Fruit fly (Drosophila melanogaster) whole organism, embryonic: ENCODE data around the gene Spn28Dc.

Experiments
- Abd-B ChIP-seq: fragments of 200-800 bp; sonication (Bioruptor generic); optimal IDR thresholded peaks from 2 replicates; lab custom pipeline; 2018; ENCODE audit warnings: missing biosample characterization, mild to moderate bottlenecking, missing genetic modification characterization, moderate library complexity
- Adf1 ChIP-seq: fragments of 200-800 bp; sonication (Bioruptor generic); IDR thresholded peaks from 2 replicates; pipeline ENCODE4 v1.3.6; 2022; ENCODE audit warnings: missing biosample characterization, missing genetic modification characterization
- Aef1 ChIP-seq: fragments of 200-800 bp; sonication (Bioruptor generic); IDR thresholded peaks from 3 replicates; pipeline ENCODE4 v1.3.6; 2022; ENCODE audit warnings: missing biosample characterization, missing genetic modification characterization
- Bdp1 ChIP-seq: fragments of 200-800 bp; sonication (Bioruptor generic); optimal IDR thresholded peaks from 3 replicates; lab custom pipeline; 2016; ENCODE audit warnings: missing biosample characterization, missing genetic modification characterization
- CG10321 ChIP-seq: fragments of 200-800 bp; sonication (Bioruptor generic); IDR thresholded peaks from 2 replicates; pipeline ENCODE4 v1.3.6; 2022; ENCODE audit warnings: missing biosample characterization, missing genetic modification characterization
- CG10462 ChIP-seq: fragments of 200-800 bp; sonication (Bioruptor generic); optimal IDR thresholded peaks from 2 replicates; lab custom pipeline; 2016; ENCODE audit warnings: missing biosample characterization, missing genetic modification characterization
- CG10543 ChIP-seq: fragments of 200-800 bp; sonication (Bioruptor generic); optimal IDR thresholded peaks from 3 replicates; lab custom pipeline; 2017; ENCODE audit warnings: missing biosample characterization, mild to moderate bottlenecking, missing genetic modification characterization, moderate library complexity
- CG11247 ChIP-seq: fragments of 200-800 bp; sonication (Bioruptor generic); IDR thresholded peaks from 2 replicates; pipeline ENCODE4 v1.3.6; 2022; ENCODE audit warnings: missing biosample characterization, missing genetic modification characterization
- CG1233 ChIP-seq: fragments of 200-800 bp; sonication (Bioruptor generic); optimal IDR thresholded peaks from 4 replicates; lab custom pipeline; 2018; ENCODE audit warnings: missing biosample characterization, mild to moderate bottlenecking, missing genetic modification characterization
- CG13624 ChIP-seq: fragments of 200-800 bp; sonication (Bioruptor generic); optimal IDR thresholded peaks from 2 replicates; lab custom pipeline; 2016; ENCODE audit warnings: missing biosample characterization, missing genetic modification characterization
- CG17328 ChIP-seq: fragments of 200-800 bp; sonication (Bioruptor generic); IDR thresholded peaks from 2 replicates; pipeline ENCODE4 v1.3.6; 2022; ENCODE audit warnings: missing biosample characterization, missing genetic modification characterization
- CG1832 ChIP-seq: fragments of 200-800 bp; sonication (Bioruptor generic); optimal IDR thresholded peaks from 2 replicates; lab custom pipeline; 2017; ENCODE audit warnings: missing biosample characterization, mild to moderate bottlenecking, missing genetic modification characterization, inconsistent platforms
- CG18599 ChIP-seq: fragments of 200-800 bp; sonication (Bioruptor generic); optimal IDR thresholded peaks from 3 replicates; lab custom pipeline; 2017; ENCODE audit warnings: missing biosample characterization, missing genetic modification characterization, mild to moderate bottlenecking, moderate library complexity, missing genetic modification reagents
- CG2120 ChIP-seq: fragments of 200-800 bp; sonication (Bioruptor generic); optimal IDR thresholded peaks from 3 replicates; lab custom pipeline; 2016; ENCODE audit warnings: missing biosample characterization, missing genetic modification characterization
- CG2199 ChIP-seq: fragments of 200-800 bp; sonication (Bioruptor generic); IDR thresholded peaks from 3 replicates; pipeline ENCODE4 v1.3.6; 2022; ENCODE audit warnings: missing biosample characterization, missing genetic modification characterization
- CG3163 ChIP-seq: fragments of 200-800 bp; sonication (Bioruptor generic); optimal IDR thresholded peaks from 3 replicates; lab custom pipeline; 2016; ENCODE audit warnings: missing biosample characterization, missing genetic modification characterization
- CG32532 ChIP-seq: fragments of 200-800 bp; sonication (Bioruptor generic); IDR thresholded peaks from 2 replicates; pipeline ENCODE4 v1.3.6; 2022; ENCODE audit warnings: missing biosample characterization, missing genetic modification characterization
- CG32767 ChIP-seq: fragments of 200-800 bp; sonication (Bioruptor generic); IDR thresholded peaks from 2 replicates; pipeline ENCODE4 v1.3.6; 2022; ENCODE audit warnings: missing biosample characterization, missing genetic modification characterization
- CG6175 ChIP-seq: fragments of 200-800 bp; sonication (Bioruptor generic); IDR thresholded peaks from 3 replicates; pipeline ENCODE4 v1.3.6; 2022; ENCODE audit warnings: missing biosample characterization, missing genetic modification characterization
- CG6813 ChIP-seq: fragments of 200-800 bp; sonication (Bioruptor generic); optimal IDR thresholded peaks from 2 replicates; lab custom pipeline; 2017; ENCODE audit warnings: missing biosample characterization, missing genetic modification characterization, mild to moderate bottlenecking, moderate library complexity, missing genetic modification reagents
- CG8290 ChIP-seq, 3 experiments: fragments of 200-800 bp; sonication (Bioruptor generic); optimal IDR thresholded peaks; 2 replicates each; lab custom pipeline; 2016 to 2019; ENCODE audit warnings: missing biosample characterization in 3 of 3, missing genetic modification characterization in 3 of 3, mild to moderate bottlenecking in 2 of 3, moderate library complexity in 1 of 3
- CoRest ChIP-seq: fragments of 200-800 bp; sonication (Bioruptor generic); optimal IDR thresholded peaks from 3 replicates; lab custom pipeline; 2018; ENCODE audit warnings: missing biosample characterization, mild to moderate bottlenecking, missing genetic modification characterization, moderate library complexity
- D19B ChIP-seq: fragments of 200-800 bp; sonication (Bioruptor generic); optimal IDR thresholded peaks from 2 replicates; lab custom pipeline; 2017; ENCODE audit warnings: missing biosample characterization, mild to moderate bottlenecking, missing genetic modification characterization
- MBD-R2 ChIP-seq: fragments of 200-800 bp; sonication (Bioruptor generic); IDR thresholded peaks from 2 replicates; pipeline ENCODE4 v1.3.6; 2022; ENCODE audit warnings: missing biosample characterization, missing genetic modification characterization
- Max ChIP-seq: fragments of 200-800 bp; sonication (Bioruptor generic); optimal IDR thresholded peaks from 2 replicates; lab custom pipeline; 2016; ENCODE audit warnings: missing biosample characterization, mild to moderate bottlenecking, missing genetic modification characterization
- Med ChIP-seq: fragments of 200-800 bp; sonication (Bioruptor generic); peaks from one replicate; lab custom pipeline; 2016; ENCODE audit warnings: missing biosample characterization, missing genetic modification characterization, mild to moderate bottlenecking, inconsistent platforms, moderate library complexity
- NfI ChIP-seq: fragments of 200-800 bp; sonication (Bioruptor generic); optimal IDR thresholded peaks from 3 replicates; lab custom pipeline; 2018; ENCODE audit warnings: missing biosample characterization, mild to moderate bottlenecking, missing genetic modification characterization, moderate library complexity
- Rfx ChIP-seq: fragments of 200-800 bp; sonication (Bioruptor generic); IDR thresholded peaks from 2 replicates; pipeline ENCODE4 v1.3.6; 2022; ENCODE audit warnings: missing biosample characterization, missing genetic modification characterization
- aop ChIP-seq: fragments of 200-800 bp; sonication (Bioruptor generic); IDR thresholded peaks from 2 replicates; pipeline ENCODE4 v1.3.6; 2022; ENCODE audit warnings: missing biosample characterization, missing genetic modification characterization
- ara ChIP-seq: fragments of 200-800 bp; sonication (Bioruptor generic); IDR thresholded peaks from 2 replicates; pipeline ENCODE4 v1.3.6; 2022; ENCODE audit warnings: missing biosample characterization, missing genetic modification characterization
- ash1 ChIP-seq: fragments of 200-800 bp; sonication (Bioruptor generic); optimal IDR thresholded peaks from 2 replicates; lab custom pipeline; 2018; ENCODE audit warnings: missing biosample characterization, mild to moderate bottlenecking, missing genetic modification characterization
- chinmo ChIP-seq: fragments of 200-800 bp; sonication (Bioruptor generic); IDR thresholded peaks from 4 replicates; pipeline ENCODE4 v1.3.6; 2022; ENCODE audit warnings: missing biosample characterization, missing genetic modification characterization; ENCODE audit not compliant: partially characterized antibody
- ci ChIP-seq: fragments of 200-800 bp; sonication (Bioruptor generic); IDR thresholded peaks from 3 replicates; pipeline ENCODE4 v1.3.6; 2022; ENCODE audit warnings: missing biosample characterization, missing genetic modification characterization
- crol ChIP-seq: fragments of 200-800 bp; sonication (Bioruptor generic); IDR thresholded peaks from 2 replicates; pipeline ENCODE4 v1.3.6; 2022; ENCODE audit warnings: missing biosample characterization, missing genetic modification characterization
- danr ChIP-seq: fragments of 200-800 bp; sonication (Bioruptor generic); IDR thresholded peaks from 2 replicates; pipeline ENCODE4 v1.3.6; 2022; ENCODE audit warnings: missing biosample characterization, missing genetic modification characterization
- ftz-f1 ChIP-seq: fragments of 200-800 bp; sonication (Bioruptor generic); optimal IDR thresholded peaks from 2 replicates; lab custom pipeline; 2016; ENCODE audit warnings: missing biosample characterization, missing genetic modification characterization
- lab ChIP-seq: fragments of 200-800 bp; sonication (Bioruptor generic); optimal IDR thresholded peaks from 3 replicates; lab custom pipeline; 2017; ENCODE audit warnings: missing biosample characterization, missing genetic modification characterization, mild to moderate bottlenecking, moderate library complexity, missing genetic modification reagents
- lbe ChIP-seq: fragments of 200-800 bp; sonication (Bioruptor generic); optimal IDR thresholded peaks from 2 replicates; lab custom pipeline; 2016; ENCODE audit warnings: missing biosample characterization, mild to moderate bottlenecking, missing genetic modification characterization
- lov ChIP-seq, 2 experiments: fragments of 200-800 bp in 1 of 2; fragments of >200 bp in 1 of 2; sonication (Bioruptor generic) in 1 of 2; IDR thresholded peaks in 1 of 2; optimal IDR thresholded peaks in 1 of 2; 2 replicates in 1 of 2; 3 replicates in 1 of 2; pipeline versions ENCODE4 v1.3.6 to Lab custom; 2017 to 2022; ENCODE audit warnings: missing biosample characterization in 1 of 2, missing genetic modification characterization in 1 of 2
- mam ChIP-seq: fragments of 200-800 bp; sonication (Bioruptor generic); optimal IDR thresholded peaks from 3 replicates; lab custom pipeline; 2016; ENCODE audit warnings: missing biosample characterization, missing genetic modification characterization
- nom ChIP-seq: fragments of 200-800 bp; sonication (Bioruptor generic); optimal IDR thresholded peaks from 2 replicates; lab custom pipeline; 2017; ENCODE audit warnings: missing biosample characterization, missing genetic modification characterization, mild to moderate bottlenecking, moderate library complexity, missing genetic modification reagents
- pum ChIP-seq: fragments of 200-800 bp; sonication (Bioruptor generic); optimal IDR thresholded peaks from 2 replicates; lab custom pipeline; 2016; ENCODE audit warnings: missing biosample characterization, missing genetic modification characterization
- schlank ChIP-seq: fragments of 200-800 bp; sonication (Bioruptor generic); optimal IDR thresholded peaks from 2 replicates; lab custom pipeline; 2018; ENCODE audit warnings: missing biosample characterization, mild to moderate bottlenecking, missing genetic modification characterization
- sna ChIP-seq: fragments of 200-800 bp; sonication (Bioruptor generic); IDR thresholded peaks from 2 replicates; pipeline ENCODE4 v1.3.6; 2022; ENCODE audit warnings: missing biosample characterization, missing genetic modification characterization; ENCODE audit not compliant: partially characterized antibody
- so ChIP-seq: fragments of 200-800 bp; sonication (Bioruptor generic); IDR thresholded peaks from 3 replicates; pipeline ENCODE4 v1.3.6; 2022; ENCODE audit warnings: missing biosample characterization, missing genetic modification characterization
- ssp ChIP-seq: fragments of 200-800 bp; sonication (Bioruptor generic); IDR thresholded peaks from 2 replicates; pipeline ENCODE4 v1.3.6; 2022; ENCODE audit warnings: missing biosample characterization, missing genetic modification characterization
- tin ChIP-seq: fragments of 200-800 bp; sonication (Bioruptor generic); optimal IDR thresholded peaks from 3 replicates; lab custom pipeline; 2016; ENCODE audit warnings: missing biosample characterization, missing genetic modification characterization
- zfh1 ChIP-seq: fragments of 200-800 bp; sonication (Bioruptor generic); IDR thresholded peaks from 3 replicates; pipeline ENCODE4 v1.3.6; 2022; ENCODE audit warnings: missing biosample characterization, missing genetic modification characterization

Spn28Dc gene

DNA sequence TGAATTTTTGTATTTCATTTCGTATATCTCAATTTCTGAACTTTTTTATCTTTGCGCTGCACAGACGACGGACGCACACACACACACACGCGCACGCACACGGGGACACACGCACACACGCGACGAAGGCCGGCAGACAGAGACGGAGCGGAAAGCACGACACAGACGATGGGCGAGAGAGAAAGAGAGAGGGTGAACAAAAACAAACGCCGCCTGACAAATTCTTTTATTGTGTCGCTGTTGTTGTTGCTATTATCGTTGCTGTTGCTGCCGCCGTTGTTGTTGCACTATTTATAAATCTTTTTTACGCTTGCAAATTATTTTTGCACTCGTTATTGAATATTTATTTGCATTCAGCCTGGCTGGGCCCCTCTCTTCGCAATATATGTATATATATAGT, 30.3 kb downstream of the Spn28Dc start (continued):
- TF ChIP-seq ash1 (GFP tag; lab: Kevin White, UChicago) = peak; percentile 5
- no peak for TF ChIP-seq lov (optimal IDR thresholded peaks at IDR 0.05; lab: Kevin White, UChicago)
- TF ChIP-seq lov (GFP tag; IDR thresholded peaks at IDR 0.05; lab: Robert Waterston, UW) = 0 out of 3 replicates have a peak, but pooled peaks have one; percentile 45
- peak; percentile 17 for TF ChIP-seq CG13624 (GFP tag; lab: Kevin White, UChicago)
- no peak for TF ChIP-seq tin
- TF ChIP-seq CG1832 (GFP tag; lab: Kevin White, UChicago) = peak; percentile 84
- peak; percentile 23 for TF ChIP-seq CG10543 (GFP tag; lab: Kevin White, UChicago)
- TF ChIP-seq so = peak; percentile 42; the same call in 1 of the 3 replicates
- TF ChIP-seq pum = no peak
- 0 out of 2 replicates have a peak, but pooled peaks have one; percentile 22 for TF ChIP-seq sna (GFP tag; lab: Robert Waterston, UW)
- TF ChIP-seq Aef1 = peak; percentile 72; the same call in 2 of the 3 replicates
- TF ChIP-seq CG2199 (GFP tag; lab: Robert Waterston, UW) = peak; percentile 22; the same call in 1 of the 3 replicates
- peak; percentile 53; the same call in 2 of the 3 replicates for TF ChIP-seq ci (GFP tag; lab: Robert Waterston, UW)
- peak; percentile 86; the same call in 2 of the 4 replicates for TF ChIP-seq chinmo (GFP tag; lab: Robert Waterston, UW)
- TF ChIP-seq CG18599 (GFP tag; lab: Kevin White, UChicago) = no peak
- peak; percentile 30; the same call in 1 of the 2 replicates for TF ChIP-seq Rfx (GFP tag; lab: Robert Waterston, UW)
- peak; percentile 82 for TF ChIP-seq ftz-f1 (GFP tag; lab: Kevin White, UChicago)
- TF ChIP-seq CG32532 (GFP tag; lab: Robert Waterston, UW) = peak; percentile 7; the same call in 1 of the 2 replicates
- TF ChIP-seq CG3163 = peak; percentile 15
- peak; percentile 44; the same call in 1 of the 2 replicates for TF ChIP-seq CG10321 (GFP tag; lab: Robert Waterston, UW)
- TF ChIP-seq Abd-B (GFP tag; lab: Kevin White, UChicago) = no peak
- TF ChIP-seq ssp (GFP tag; lab: Robert Waterston, UW) = no peak

DNA sequence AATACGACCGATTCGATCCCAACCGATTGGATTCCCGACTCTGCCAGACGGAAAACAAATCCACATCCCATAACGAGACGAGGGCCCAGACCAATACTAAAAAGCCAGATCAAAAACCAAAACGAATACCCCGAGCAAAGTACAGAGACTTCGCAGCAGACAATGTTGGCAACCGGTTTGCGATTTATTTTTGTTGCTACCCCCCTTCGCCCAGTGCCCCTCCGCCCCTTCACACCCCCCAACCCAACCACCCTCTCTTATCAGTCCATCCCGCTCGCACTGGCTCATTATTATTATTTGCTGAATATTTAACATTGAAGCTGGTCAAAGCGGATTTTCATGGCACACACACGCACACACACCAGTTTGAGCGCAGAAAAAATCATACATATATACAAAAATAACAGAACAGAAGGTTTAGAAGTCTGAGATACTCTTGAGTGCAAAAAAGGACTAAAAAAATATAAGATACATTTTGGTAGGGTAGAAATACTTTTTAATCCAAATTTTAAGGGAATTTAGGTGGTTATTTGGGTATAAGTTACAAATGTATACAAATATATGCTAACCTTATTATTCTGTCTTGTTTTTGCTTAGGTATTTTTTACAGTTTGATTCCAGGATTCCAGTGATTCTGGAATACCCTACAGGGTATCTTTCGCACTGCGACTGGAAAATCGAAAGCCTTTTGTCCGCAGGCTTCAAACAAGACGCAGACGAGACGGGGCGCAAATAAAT, 33.4 kb downstream of the Spn28Dc start:
- TF ChIP-seq D19B (peak; percentile 62), CG6175 (GFP tag; lab: Robert Waterston, UW) (0 out of 3 replicates have a peak, but pooled peaks have one; percentile 47), CG2120 (GFP tag; lab: Kevin White, UChicago) (peak; percentile 57), lab (GFP tag; lab: Kevin White, UChicago) (peak; percentile 7), aop (no peak), Bdp1 (GFP tag; lab: Kevin White, UChicago) (no peak), crol (GFP tag; lab: Robert Waterston, UW) (peak; percentile 92), CG11247 (no peak), Adf1 (GFP tag; lab: Robert Waterston, UW) (peak; percentile 22; the same call in 1 of the 2 replicates), CG8290 (GFP tag; optimal IDR thresholded peaks at IDR 0.05; lab: Kevin White, UChicago) (no peak), CG8290 (tag; optimal IDR thresholded peaks at IDR 0.05; lab: Kevin White, UChicago) (peak in 1 of 2 experiments; percentile 26), CG32767 (GFP tag; lab: Robert Waterston, UW) (no peak), NfI (GFP tag; lab: Kevin White, UChicago) (no peak), CG6813 (GFP tag; lab: Kevin White, UChicago) (no peak), MBD-R2 (GFP tag; lab: Robert Waterston, UW) (no peak; the same call in 1 of the 2 replicates), CG1233 (GFP tag; lab: Kevin White, UChicago) (no peak), CoRest (tag; lab: Kevin White, UChicago) (no peak), danr (no peak), schlank (tag; lab: Kevin White, UChicago) (peak; percentile 4), nom (GFP tag; lab: Kevin White, UChicago) (peak; percentile 51), CG17328 (GFP tag; lab: Robert Waterston, UW) (no peak), Aef1 (peak; percentile 15; the same call in 1 of the 3 replicates), zfh1 (no peak), ara (GFP tag; lab: Robert Waterston, UW) (no peak), Med (peak; percentile 15), CG10462 (GFP tag; lab: Kevin White, UChicago) (no peak), lbe (peak; percentile 11), Max (GFP tag; lab: Kevin White, UChicago) (no peak), mam (no peak)
